Fruit fly (Drosophila melanogaster) whole organism, embryonic: ENCODE measurements around the gene CG13995.
A peak's percentile ranks its signal among the peaks of the same experiment; 100 is the strongest.

Experiments
- Aef1 ChIP-seq: fragments of 200-800 bp; sonication (Bioruptor generic); IDR thresholded peaks from 3 replicates; pipeline ENCODE4 v1.3.6; 2022; ENCODE audit warnings: missing biosample characterization, missing genetic modification characterization
- Atf3 ChIP-seq: fragments of 200-800 bp; sonication (Bioruptor generic); optimal IDR thresholded peaks from 3 replicates; lab custom pipeline; 2016; ENCODE audit warnings: missing biosample characterization, missing genetic modification characterization
- B-H2 ChIP-seq: fragments of 200-800 bp; sonication (Bioruptor generic); optimal IDR thresholded peaks from 2 replicates; lab custom pipeline; 2018; ENCODE audit warnings: missing biosample characterization, mild to moderate bottlenecking, missing genetic modification characterization
- CG1024 ChIP-seq: fragments of 200-800 bp; sonication (Bioruptor generic); IDR thresholded peaks from 2 replicates; pipeline ENCODE4 v1.3.6; 2022; ENCODE audit warnings: missing biosample characterization, missing genetic modification characterization
- CG12659 ChIP-seq: fragments of 200-800 bp; sonication (Bioruptor generic); optimal IDR thresholded peaks from 3 replicates; lab custom pipeline; 2017; ENCODE audit warnings: mild to moderate bottlenecking, missing biosample characterization, missing genetic modification reagents, missing genetic modification characterization
- CG14050 ChIP-seq: fragments of 200-800 bp; sonication (Bioruptor generic); IDR thresholded peaks from 3 replicates; pipeline ENCODE4 v1.3.6; 2022; ENCODE audit warnings: missing biosample characterization, missing genetic modification characterization
- CG14667 ChIP-seq: fragments of 200-800 bp; sonication (Bioruptor generic); IDR thresholded peaks from 2 replicates; pipeline ENCODE4 v1.3.6; 2022; ENCODE audit warnings: missing biosample characterization, missing genetic modification characterization
- CG1529 ChIP-seq: fragments of 200-800 bp; sonication (Bioruptor generic); optimal IDR thresholded peaks from 3 replicates; lab custom pipeline; 2018; ENCODE audit warnings: missing biosample characterization, missing genetic modification characterization
- CG17186 ChIP-seq: fragments of 200-800 bp; sonication (Bioruptor generic); optimal IDR thresholded peaks from 3 replicates; lab custom pipeline; 2017; ENCODE audit warnings: missing biosample characterization, missing genetic modification reagents, missing genetic modification characterization
- CG32767 ChIP-seq: fragments of 200-800 bp; sonication (Bioruptor generic); IDR thresholded peaks from 2 replicates; pipeline ENCODE4 v1.3.6; 2022; ENCODE audit warnings: missing biosample characterization, missing genetic modification characterization
- CG34224 ChIP-seq: fragments of 200-800 bp; sonication (Bioruptor generic); IDR thresholded peaks from 3 replicates; pipeline ENCODE4 v1.3.6; 2022; ENCODE audit warnings: missing biosample characterization, missing genetic modification characterization; ENCODE audit not compliant: partially characterized antibody
- CG4328 ChIP-seq: fragments of 200-800 bp; sonication (Bioruptor generic); optimal IDR thresholded peaks from 3 replicates; lab custom pipeline; 2017; ENCODE audit warnings: missing biosample characterization, missing genetic modification reagents, missing genetic modification characterization
- CG4707 ChIP-seq: fragments of 200-800 bp; sonication (Bioruptor generic); optimal IDR thresholded peaks from 2 replicates; lab custom pipeline; 2018; ENCODE audit warnings: missing biosample characterization, mild to moderate bottlenecking, missing genetic modification characterization, moderate library complexity
- CG6854 ChIP-seq: fragments of 200-800 bp; sonication (Bioruptor generic); optimal IDR thresholded peaks from 3 replicates; lab custom pipeline; 2017; ENCODE audit warnings: missing biosample characterization, mild to moderate bottlenecking, missing genetic modification characterization
- CG7271 ChIP-seq: fragments of 200-800 bp; sonication (Bioruptor generic); optimal IDR thresholded peaks from 2 replicates; lab custom pipeline; 2018; ENCODE audit warnings: missing biosample characterization, mild to moderate bottlenecking, missing genetic modification characterization, moderate library complexity
- CG7786 ChIP-seq: fragments of 200-800 bp; sonication (Bioruptor generic); optimal IDR thresholded peaks from 2 replicates; lab custom pipeline; 2016; ENCODE audit warnings: missing biosample characterization, missing genetic modification characterization
- CG8290 ChIP-seq, 3 experiments: fragments of 200-800 bp; sonication (Bioruptor generic); optimal IDR thresholded peaks; 2 replicates each; lab custom pipeline; 2016 to 2019; ENCODE audit warnings: missing biosample characterization in 3 of 3, missing genetic modification characterization in 3 of 3, mild to moderate bottlenecking in 2 of 3, moderate library complexity in 1 of 3
- CG8924 ChIP-seq: fragments of 200-800 bp; optimal IDR thresholded peaks from 3 replicates; lab custom pipeline; 2019; ENCODE audit warnings: missing biosample characterization, mild to moderate bottlenecking, missing genetic modification characterization, moderate library complexity
- Camta ChIP-seq: fragments of 200-800 bp; sonication (Bioruptor generic); optimal IDR thresholded peaks from 2 replicates; lab custom pipeline; 2016; ENCODE audit warnings: missing biosample characterization, missing genetic modification characterization
- CkIIα-i1 ChIP-seq: fragments of 200-800 bp; sonication (Bioruptor generic); IDR thresholded peaks from 2 replicates; pipeline ENCODE4 v1.3.6; 2022; ENCODE audit warnings: missing biosample characterization, missing genetic modification characterization
- CoRest ChIP-seq: fragments of 200-800 bp; sonication (Bioruptor generic); optimal IDR thresholded peaks from 3 replicates; lab custom pipeline; 2018; ENCODE audit warnings: missing biosample characterization, mild to moderate bottlenecking, missing genetic modification characterization, moderate library complexity
- D19A ChIP-seq: fragments of 200-800 bp; optimal IDR thresholded peaks from 3 replicates; lab custom pipeline; 2019; ENCODE audit warnings: missing biosample characterization, mild to moderate bottlenecking, missing genetic modification characterization, moderate library complexity
- Dad ChIP-seq: fragments of 200-800 bp; sonication (Bioruptor generic); optimal IDR thresholded peaks from 3 replicates; lab custom pipeline; 2016; ENCODE audit warnings: missing biosample characterization, missing genetic modification characterization
- Dbx ChIP-seq: fragments of 200-800 bp; sonication (Bioruptor generic); IDR thresholded peaks from 3 replicates; pipeline ENCODE4 v1.3.6; 2022; ENCODE audit warnings: missing biosample characterization, missing genetic modification characterization
- Deaf1 ChIP-seq: fragments of 200-800 bp; optimal IDR thresholded peaks from 3 replicates; lab custom pipeline; 2019; ENCODE audit warnings: missing biosample characterization, mild to moderate bottlenecking, missing genetic modification characterization, moderate library complexity
- E2f2 ChIP-seq: fragments of 200-800 bp; sonication (Bioruptor generic); IDR thresholded peaks from 2 replicates; pipeline ENCODE4 v1.3.6; 2022; ENCODE audit warnings: missing biosample characterization, missing genetic modification characterization
- NK7.1 ChIP-seq: fragments of 200-800 bp; sonication (Bioruptor generic); optimal IDR thresholded peaks from 3 replicates; lab custom pipeline; 2016; ENCODE audit warnings: missing biosample characterization, missing genetic modification characterization
- Neu2 ChIP-seq: fragments of 200-800 bp; sonication (Bioruptor generic); optimal IDR thresholded peaks from 3 replicates; lab custom pipeline; 2016; ENCODE audit warnings: missing biosample characterization, missing genetic modification characterization, borderline replicate concordance
- Oli ChIP-seq: fragments of 200-800 bp; sonication (Bioruptor generic); optimal IDR thresholded peaks from 2 replicates; lab custom pipeline; 2018; ENCODE audit warnings: missing biosample characterization, mild to moderate bottlenecking, missing genetic modification characterization, moderate library complexity
- Six4 ChIP-seq: fragments of 200-800 bp; sonication (Bioruptor generic); optimal IDR thresholded peaks from 2 replicates; lab custom pipeline; 2016; ENCODE audit warnings: missing biosample characterization, missing genetic modification characterization
- Taf1 ChIP-seq: fragments of 200-800 bp; sonication (Bioruptor generic); IDR thresholded peaks from 2 replicates; pipeline ENCODE4 v1.3.6; 2022; ENCODE audit warnings: missing biosample characterization, missing genetic modification characterization
- Xbp1 ChIP-seq: fragments of 200-800 bp; sonication (Bioruptor generic); optimal IDR thresholded peaks from 3 replicates; lab custom pipeline; 2016; ENCODE audit warnings: missing biosample characterization, mild to moderate bottlenecking, missing genetic modification characterization
- al ChIP-seq: fragments of 200-800 bp; sonication (Bioruptor generic); IDR thresholded peaks from 2 replicates; pipeline ENCODE4 v1.3.6; 2022; ENCODE audit warnings: missing biosample characterization, missing genetic modification characterization
- cg ChIP-seq: fragments of 200-800 bp; sonication (Bioruptor generic); optimal IDR thresholded peaks from 3 replicates; lab custom pipeline; 2019; ENCODE audit warnings: missing biosample characterization, mild to moderate bottlenecking, missing genetic modification characterization, moderate library complexity
- dmrt99B ChIP-seq: fragments of 200-800 bp; sonication (Bioruptor generic); optimal IDR thresholded peaks from 2 replicates; lab custom pipeline; 2018; ENCODE audit warnings: missing biosample characterization, mild to moderate bottlenecking, missing genetic modification characterization, moderate library complexity
- eve ChIP-seq, 2 experiments: fragments of >200 bp; optimal IDR thresholded peaks; 2 replicates each; lab custom pipeline; 2017; ENCODE audit warnings: missing biosample characterization in 2 of 2, missing genetic modification characterization in 2 of 2
- fd64A ChIP-seq: fragments of 200-800 bp; sonication (Bioruptor generic); optimal IDR thresholded peaks from 3 replicates; lab custom pipeline; 2018; ENCODE audit warnings: missing biosample characterization, mild to moderate bottlenecking, missing genetic modification characterization
- fd96Cb ChIP-seq: fragments of 200-800 bp; sonication (Bioruptor generic); optimal IDR thresholded peaks from 2 replicates; lab custom pipeline; 2018; ENCODE audit warnings: missing biosample characterization, mild to moderate bottlenecking, missing genetic modification characterization, moderate library complexity
- grn ChIP-seq: fragments of 200-800 bp; sonication (Bioruptor generic); optimal IDR thresholded peaks from 3 replicates; lab custom pipeline; 2017; ENCODE audit warnings: missing biosample characterization, missing genetic modification characterization
- nerfin-2 ChIP-seq: fragments of 200-800 bp; sonication (Bioruptor generic); IDR thresholded peaks from 2 replicates; pipeline ENCODE4 v1.3.6; 2022; ENCODE audit warnings: missing biosample characterization, missing genetic modification characterization; ENCODE audit not compliant: partially characterized antibody
- otp ChIP-seq: fragments of 200-800 bp; sonication (Bioruptor generic); IDR thresholded peaks from 3 replicates; pipeline ENCODE4, ENCODE4 v1.3.6; 2022; ENCODE audit warnings: missing biosample characterization, missing genetic modification characterization
- phol ChIP-seq: fragments of 200-800 bp; sonication (Bioruptor generic); optimal IDR thresholded peaks from 3 replicates; lab custom pipeline; 2018; ENCODE audit warnings: missing biosample characterization, mild to moderate bottlenecking, missing genetic modification characterization, moderate library complexity
- pita ChIP-seq: fragments of 200-800 bp; sonication (Bioruptor generic); optimal IDR thresholded peaks from 2 replicates; lab custom pipeline; 2017; ENCODE audit warnings: missing biosample characterization, mild to moderate bottlenecking, missing genetic modification characterization
- pros ChIP-seq: fragments of 200-800 bp; sonication (Bioruptor generic); optimal IDR thresholded peaks from 3 replicates; lab custom pipeline; 2019; ENCODE audit warnings: missing biosample characterization, mild to moderate bottlenecking, missing genetic modification characterization, moderate library complexity
- scrt ChIP-seq: fragments of 200-800 bp; sonication (Bioruptor generic); optimal IDR thresholded peaks from 2 replicates; lab custom pipeline; 2018; ENCODE audit warnings: missing biosample characterization, mild to moderate bottlenecking, missing genetic modification characterization, moderate library complexity
- sna ChIP-seq: fragments of 200-800 bp; sonication (Bioruptor generic); IDR thresholded peaks from 2 replicates; pipeline ENCODE4 v1.3.6; 2022; ENCODE audit warnings: missing biosample characterization, missing genetic modification characterization; ENCODE audit not compliant: partially characterized antibody
- usp ChIP-seq: fragments of >200 bp; optimal IDR thresholded peaks from 2 replicates; lab custom pipeline; 2017; ENCODE audit warnings: missing biosample characterization, missing genetic modification characterization
- wor ChIP-seq: fragments of 200-800 bp; sonication (Bioruptor generic); IDR thresholded peaks from 2 replicates; pipeline ENCODE4 v1.3.6; 2022; ENCODE audit warnings: missing biosample characterization, missing genetic modification characterization
- zfh1 ChIP-seq: fragments of 200-800 bp; sonication (Bioruptor generic); IDR thresholded peaks from 3 replicates; pipeline ENCODE4 v1.3.6; 2022; ENCODE audit warnings: missing biosample characterization, missing genetic modification characterization

The CG13995 gene

dm6 chr2L:6062382-6063082 is 8.4 kb downstream of the CG13995 start, which contains the start of the genes ND-51 and CG13994 (continued):
- TF ChIP-seq CG4328 (GFP tag; lab: Kevin White, UChicago) (peak; percentile 78), zfh1 (GFP tag; lab: Robert Waterston, UW) (peak; percentile 87), CG8924 (tag; lab: Kevin White, UChicago) (peak; percentile 78), CoRest (tag; lab: Kevin White, UChicago) (peak; percentile 90), Camta (GFP tag; lab: Kevin White, UChicago) (peak; percentile 88), sna (no peak; the same call in 1 of the 2 replicates), CG14667 (peak; percentile 64), Taf1 (GFP tag; lab: Robert Waterston, UW) (peak; percentile 57; the same call in 1 of the 2 replicates), Xbp1 (GFP tag; lab: Kevin White, UChicago) (peak; percentile 91), Dbx (GFP tag; lab: Robert Waterston, UW) (peak; percentile 87), CG4707 (no peak), Atf3 (peak; percentile 52), Oli (tag; lab: Kevin White, UChicago) (peak; percentile 69), Dad (GFP tag; lab: Kevin White, UChicago) (peak; percentile 79), pros (GFP tag; lab: Kevin White, UChicago) (no peak), CG32767 (peak; percentile 59; the same call in 1 of the 2 replicates), B-H2 (GFP tag; lab: Kevin White, UChicago) (peak; percentile 91), CG7786 (GFP tag; lab: Kevin White, UChicago) (peak; percentile 73), usp (GFP tag; lab: Kevin White, UChicago) (no peak), CG12659 (GFP tag; lab: Kevin White, UChicago) (peak; percentile 93), dmrt99B (tag; lab: Kevin White, UChicago) (no peak), cg (GFP tag; lab: Kevin White, UChicago) (no peak), Aef1 (GFP tag; lab: Robert Waterston, UW) (peak; percentile 75), CG1024 (GFP tag; lab: Robert Waterston, UW) (peak; percentile 82), Neu2 (peak; percentile 1), D19A (peak; percentile 94), al (GFP tag; lab: Robert Waterston, UW) (peak; percentile 66), fd64A (GFP tag; lab: Kevin White, UChicago) (no peak), CG7271 (tag; lab: Kevin White, UChicago) (peak; percentile 40), Six4 (GFP tag; lab: Kevin White, UChicago) (peak; percentile 78), CG6854 (GFP tag; lab: Kevin White, UChicago) (no peak), fd96Cb (tag; lab: Kevin White, UChicago) (peak; percentile 79), otp (GFP tag; lab: Robert Waterston, UW) (peak; percentile 69; the same call in 2 of the 3 replicates), eve (GFP tag; optimal IDR thresholded peaks at IDR 0.05; lab: Kevin White, UChicago) (no peak), CG14050 (GFP tag; lab: Robert Waterston, UW) (peak; percentile 64), E2f2 (GFP tag; lab: Robert Waterston, UW) (peak; percentile 64; the same call in 1 of the 2 replicates), CG34224 (no peak; the same call in 2 of the 3 replicates), NK7.1 (GFP tag; lab: Kevin White, UChicago) (peak; percentile 57), wor (GFP tag; lab: Robert Waterston, UW) (peak; percentile 29; the same call in 1 of the 2 replicates), grn (no peak), CkIIα-i1 (GFP tag; lab: Robert Waterston, UW) (no peak), CG17186 (GFP tag; lab: Kevin White, UChicago) (peak; percentile 76), CG8290 (GFP tag; optimal IDR thresholded peaks at IDR 0.05; lab: Kevin White, UChicago) (peak; percentile 72), CG8290 (tag; optimal IDR thresholded peaks at IDR 0.05; lab: Kevin White, UChicago) (peak; percentile 57 to 83), phol (tag; lab: Kevin White, UChicago) (peak; percentile 95), CG1529 (peak; percentile 48), Deaf1 (tag; lab: Kevin White, UChicago) (no peak), nerfin-2 (GFP tag; lab: Robert Waterston, UW) (no peak), scrt (GFP tag; lab: Kevin White, UChicago) (peak; percentile 70), pita (GFP tag; lab: Kevin White, UChicago) (no peak)
